Worm (Caenorhabditis elegans) whole organism, L2 larva: ENCODE measurements around the gene T05A1.5.

Experiments used
- R02D3.7 ChIP-seq: fragments of 150-350 bp; optimal IDR thresholded peaks from 2 replicates; lab custom pipeline; 2014; ENCODE audit warnings: missing biosample characterization, missing genetic modification characterization
- egl-27 ChIP-seq: sonication (generic microtip); optimal IDR thresholded peaks from 3 replicates; lab custom pipeline; 2017; ENCODE audit warnings: missing biosample characterization, missing genetic modification reagents, missing genetic modification characterization
- sem-4 ChIP-seq: fragments of 150-350 bp; optimal IDR thresholded peaks from 2 replicates; lab custom pipeline; 2014; ENCODE audit warnings: missing biosample characterization, missing genetic modification reagents, missing genetic modification characterization
- unc-62 ChIP-seq: fragments of 150-350 bp; optimal IDR thresholded peaks from 2 replicates; lab custom pipeline; 2014; ENCODE audit warnings: missing biosample characterization, missing genetic modification reagents, missing genetic modification characterization

ce11 chrIV:9584352-9584751 is 38.3 kb downstream of the T05A1.5 start:
- TF ChIP-seq egl-27 (no peak), unc-62 (GFP tag; lab: Kevin White, UChicago) (no peak), sem-4 (tag; lab: Kevin White, UChicago) (no peak), R02D3.7 (tag; lab: Kevin White, UChicago) (no peak)
